Worm (Caenorhabditis elegans) whole organism, L1 larva: ENCODE data around the gene mtss-1.

Source experiments
- C34B4.2 ChIP-seq: sonication (generic microtip); optimal IDR thresholded peaks from 2 replicates; lab custom pipeline; 2017; ENCODE audit warnings: mild to moderate bottlenecking, missing genetic modification characterization, missing compliant biosample characterization
- F16B12.6 ChIP-seq: fragments of 150-350 bp; optimal IDR thresholded peaks from 2 replicates; lab custom pipeline; 2014; ENCODE audit warnings: missing biosample characterization, missing genetic modification characterization
- aha-1 ChIP-seq: fragments of 150-350 bp; optimal IDR thresholded peaks from 2 replicates; lab custom pipeline; 2014; ENCODE audit warnings: missing biosample characterization, missing genetic modification characterization
- alr-1 ChIP-seq: fragments of 200-800 bp; sonication (Bioruptor generic); optimal IDR thresholded peaks from 2 replicates; lab custom pipeline; 2018; ENCODE audit warnings: borderline replicate concordance, mild to moderate bottlenecking, missing genetic modification characterization, missing compliant biosample characterization
- aly-2 ChIP-seq: fragments of 150-350 bp; optimal IDR thresholded peaks from 2 replicates; lab custom pipeline; 2014; ENCODE audit warnings: missing biosample characterization, missing genetic modification characterization
- ceh-8 ChIP-seq: fragments of 200-800 bp; sonication (Bioruptor generic); optimal IDR thresholded peaks from 2 replicates; lab custom pipeline; 2018; ENCODE audit warnings: mild to moderate bottlenecking, missing genetic modification characterization, moderate library complexity, missing compliant biosample characterization
- ceh-82 ChIP-seq, 3 experiments: fragments of 150-350 bp in 1 of 3; sonication (generic microtip) in 2 of 3; optimal IDR thresholded peaks; 2 replicates each; lab custom pipeline; 2014 to 2017; ENCODE audit warnings: missing biosample characterization in 3 of 3, missing genetic modification characterization in 3 of 3
- ceh-88 ChIP-seq: fragments of 200-800 bp; sonication (Bioruptor generic); IDR thresholded peaks from 2 replicates; pipeline ENCODE4 v1.3.6; 2022; ENCODE audit warnings: missing genetic modification characterization, missing compliant biosample characterization
- ceh-90 ChIP-seq: sonication (generic microtip); optimal IDR thresholded peaks from 2 replicates; lab custom pipeline; 2016; ENCODE audit warnings: missing genetic modification characterization, missing compliant biosample characterization
- dsc-1 ChIP-seq: sonication (generic microtip); optimal IDR thresholded peaks from 2 replicates; lab custom pipeline; 2016; ENCODE audit warnings: mild to moderate bottlenecking, missing genetic modification characterization, missing compliant biosample characterization
- efl-3 ChIP-seq: fragments of 200-800 bp; sonication (Bioruptor generic); optimal IDR thresholded peaks from 2 replicates; lab custom pipeline; 2018; ENCODE audit warnings: mild to moderate bottlenecking, missing genetic modification characterization, missing compliant biosample characterization
- elt-2 ChIP-seq: sonication (generic microtip); optimal IDR thresholded peaks from 2 replicates; lab custom pipeline; 2016; ENCODE audit warnings: missing genetic modification characterization, mild to moderate bottlenecking, inconsistent platforms, missing compliant biosample characterization, missing genetic modification reagents
- elt-3 ChIP-seq, 6 experiments: fragments of 150-350 bp in 1 of 6; sonication (generic microtip); optimal IDR thresholded peaks; 2 replicates each; lab custom pipeline; 2017 to 2018; ENCODE audit warnings: missing biosample characterization in 6 of 6, missing genetic modification characterization in 6 of 6, inconsistent platforms in 1 of 6
- ets-5 ChIP-seq: fragments of 200-800 bp; sonication (Bioruptor generic); IDR thresholded peaks from 2 replicates; pipeline ENCODE4 v1.3.6; 2022; ENCODE audit warnings: missing genetic modification characterization, missing compliant biosample characterization
- fkh-10 ChIP-seq: sonication (generic microtip); optimal IDR thresholded peaks from 2 replicates; lab custom pipeline; 2017; ENCODE audit warnings: missing biosample characterization, missing genetic modification reagents, missing genetic modification characterization
- fkh-4 ChIP-seq: sonication (generic microtip); optimal IDR thresholded peaks from 2 replicates; lab custom pipeline; 2016; ENCODE audit warnings: missing compliant biosample characterization, missing genetic modification characterization, borderline replicate concordance
- fkh-8 ChIP-seq: sonication (generic microtip); optimal IDR thresholded peaks from 2 replicates; lab custom pipeline; 2016; ENCODE audit warnings: mild to moderate bottlenecking, missing genetic modification characterization, missing compliant biosample characterization
- grh-1 ChIP-seq: fragments of 200-800 bp; sonication (Bioruptor generic); IDR thresholded peaks from 2 replicates; pipeline ENCODE4 v1.3.6; 2022; ENCODE audit warnings: missing genetic modification reagents, missing genetic modification characterization, missing compliant biosample characterization
- hlh-17 ChIP-seq: fragments of 200-800 bp; sonication (Bioruptor generic); optimal IDR thresholded peaks from 2 replicates; lab custom pipeline; 2018; ENCODE audit warnings: missing genetic modification characterization, mild to moderate bottlenecking, missing compliant biosample characterization, moderate library complexity, borderline replicate concordance
- hpl-2 ChIP-seq: fragments of 150-350 bp; optimal IDR thresholded peaks from 2 replicates; lab custom pipeline; 2014; ENCODE audit warnings: missing biosample characterization, missing genetic modification reagents, missing genetic modification characterization
- irx-1 ChIP-seq: sonication (generic microtip); optimal IDR thresholded peaks from 2 replicates; lab custom pipeline; 2016; ENCODE audit warnings: missing genetic modification characterization, missing compliant biosample characterization
- isw-1 ChIP-seq: fragments of 200-800 bp; sonication (Bioruptor generic); IDR thresholded peaks from 2 replicates; pipeline ENCODE4 v1.3.6; 2022; ENCODE audit warnings: missing genetic modification characterization, missing compliant biosample characterization
- jun-1 ChIP-seq: fragments of 150-350 bp; optimal IDR thresholded peaks from 2 replicates; lab custom pipeline; 2014; ENCODE audit warnings: missing biosample characterization, missing genetic modification reagents, missing genetic modification characterization
- lin-14 ChIP-seq: fragments of 200-800 bp; sonication (Bioruptor generic); optimal IDR thresholded peaks from 2 replicates; lab custom pipeline; 2018; ENCODE audit warnings: mild to moderate bottlenecking, missing genetic modification characterization, moderate library complexity, missing compliant biosample characterization
- lin-35 ChIP-seq, 2 experiments: fragments of 150-350 bp; optimal IDR thresholded peaks; 2 replicates each; lab custom pipeline; 2014; ENCODE audit warnings: missing biosample characterization in 2 of 2, missing genetic modification characterization in 2 of 2, missing genetic modification reagents in 2 of 2
- lin-39 ChIP-seq: fragments of 150-350 bp; optimal IDR thresholded peaks from 2 replicates; lab custom pipeline; 2014; ENCODE audit warnings: missing biosample characterization, missing genetic modification reagents, missing genetic modification characterization
- lsy-2 ChIP-seq, 2 experiments: fragments of 150-350 bp; optimal IDR thresholded peaks; 2 replicates each; lab custom pipeline; 2014; ENCODE audit warnings: missing biosample characterization in 2 of 2, missing genetic modification characterization in 2 of 2
- mab-9 ChIP-seq: fragments of 200-800 bp; sonication (Bioruptor generic); IDR thresholded peaks from 2 replicates; pipeline ENCODE4 v1.3.6; 2022; ENCODE audit warnings: missing genetic modification reagents, missing genetic modification characterization, missing compliant biosample characterization
- mdl-1 ChIP-seq, 2 experiments: fragments of 150-350 bp; optimal IDR thresholded peaks; 2 replicates each; lab custom pipeline; 2014 to 2017; ENCODE audit warnings: missing biosample characterization in 2 of 2, missing genetic modification characterization in 2 of 2, inconsistent platforms in 1 of 2
- mef-2 ChIP-seq: fragments of 150-350 bp; optimal IDR thresholded peaks from 2 replicates; lab custom pipeline; 2014; ENCODE audit warnings: missing biosample characterization, missing genetic modification characterization
- mep-1 ChIP-seq: fragments of 150-350 bp; optimal IDR thresholded peaks from 2 replicates; lab custom pipeline; 2014; ENCODE audit warnings: missing biosample characterization, missing genetic modification characterization
- nhr-11 ChIP-seq: fragments of 150-350 bp; optimal IDR thresholded peaks from 2 replicates; lab custom pipeline; 2014; ENCODE audit warnings: missing biosample characterization, missing genetic modification characterization
- nhr-12 ChIP-seq: sonication (generic microtip); optimal IDR thresholded peaks from 2 replicates; lab custom pipeline; 2017; ENCODE audit warnings: missing biosample characterization, missing genetic modification characterization
- nhr-20 ChIP-seq: sonication (generic microtip); optimal IDR thresholded peaks from 2 replicates; lab custom pipeline; 2016; ENCODE audit warnings: mild to moderate bottlenecking, missing genetic modification characterization, missing compliant biosample characterization
- nhr-47 ChIP-seq: sonication (generic microtip); optimal IDR thresholded peaks from 2 replicates; lab custom pipeline; 2016; ENCODE audit warnings: mild to moderate bottlenecking, missing genetic modification characterization, moderate library complexity, missing compliant biosample characterization
- nhr-71 ChIP-seq: sonication (generic microtip); optimal IDR thresholded peaks from 2 replicates; lab custom pipeline; 2016; ENCODE audit warnings: mild to moderate bottlenecking, missing genetic modification characterization, moderate library complexity, missing compliant biosample characterization
- nhr-76 ChIP-seq: sonication (generic microtip); optimal IDR thresholded peaks from 2 replicates; lab custom pipeline; 2017; ENCODE audit warnings: missing biosample characterization, missing genetic modification characterization
- nhr-77 ChIP-seq: fragments of 150-350 bp; optimal IDR thresholded peaks from 2 replicates; lab custom pipeline; 2014; ENCODE audit warnings: missing biosample characterization, missing genetic modification characterization
- nhr-84 ChIP-seq: sonication (generic microtip); optimal IDR thresholded peaks from 2 replicates; lab custom pipeline; 2017; ENCODE audit warnings: missing biosample characterization, missing genetic modification characterization
- pag-3 ChIP-seq: sonication (generic microtip); optimal IDR thresholded peaks from 2 replicates; lab custom pipeline; 2017; ENCODE audit warnings: missing genetic modification characterization, mild to moderate bottlenecking, missing compliant biosample characterization, antibody characterized with exemption, borderline replicate concordance; ENCODE audit not compliant: insufficient read depth
- pax-3 ChIP-seq: fragments of 200-800 bp; sonication (Bioruptor generic); optimal IDR thresholded peaks from 2 replicates; lab custom pipeline; 2018; ENCODE audit warnings: mild to moderate bottlenecking, missing genetic modification characterization, moderate library complexity, missing compliant biosample characterization
- snpc-4 ChIP-seq: fragments of 150-350 bp; optimal IDR thresholded peaks from 2 replicates; lab custom pipeline; 2014; ENCODE audit warnings: missing biosample characterization, missing genetic modification characterization
- sptf-1 ChIP-seq: fragments of 150-350 bp; optimal IDR thresholded peaks from 2 replicates; lab custom pipeline; 2014; ENCODE audit warnings: missing biosample characterization, missing genetic modification characterization
- sup-37 ChIP-seq: fragments of 200-800 bp; sonication (Bioruptor generic); optimal IDR thresholded peaks from 2 replicates; lab custom pipeline; 2018; ENCODE audit warnings: mild to moderate bottlenecking, missing genetic modification characterization, missing compliant biosample characterization
- tlp-1 ChIP-seq: fragments of 150-350 bp; optimal IDR thresholded peaks from 2 replicates; lab custom pipeline; 2014; ENCODE audit warnings: missing biosample characterization, missing genetic modification characterization
- unc-130 ChIP-seq: fragments of 150-350 bp; optimal IDR thresholded peaks from 2 replicates; lab custom pipeline; 2017; ENCODE audit warnings: missing biosample characterization, missing genetic modification characterization, inconsistent platforms
- unc-98 ChIP-seq: fragments of 200-800 bp; sonication (Bioruptor generic); IDR thresholded peaks from 2 replicates; pipeline ENCODE4 v1.3.6; 2022; ENCODE audit warnings: missing genetic modification characterization, missing compliant biosample characterization
- vab-15 ChIP-seq: sonication (generic microtip); optimal IDR thresholded peaks from 2 replicates; lab custom pipeline; 2017; ENCODE audit warnings: missing genotype, mild to moderate bottlenecking, missing genetic modification characterization, missing compliant biosample characterization
- xbp-1 ChIP-seq: sonication (generic microtip); optimal IDR thresholded peaks from 2 replicates; lab custom pipeline; 2016; ENCODE audit warnings: missing genetic modification characterization, missing compliant biosample characterization
- zag-1 ChIP-seq: fragments of 150-350 bp; optimal IDR thresholded peaks from 2 replicates; lab custom pipeline; 2014; ENCODE audit warnings: missing biosample characterization, missing genetic modification characterization

mtss-1 gene

DNA sequence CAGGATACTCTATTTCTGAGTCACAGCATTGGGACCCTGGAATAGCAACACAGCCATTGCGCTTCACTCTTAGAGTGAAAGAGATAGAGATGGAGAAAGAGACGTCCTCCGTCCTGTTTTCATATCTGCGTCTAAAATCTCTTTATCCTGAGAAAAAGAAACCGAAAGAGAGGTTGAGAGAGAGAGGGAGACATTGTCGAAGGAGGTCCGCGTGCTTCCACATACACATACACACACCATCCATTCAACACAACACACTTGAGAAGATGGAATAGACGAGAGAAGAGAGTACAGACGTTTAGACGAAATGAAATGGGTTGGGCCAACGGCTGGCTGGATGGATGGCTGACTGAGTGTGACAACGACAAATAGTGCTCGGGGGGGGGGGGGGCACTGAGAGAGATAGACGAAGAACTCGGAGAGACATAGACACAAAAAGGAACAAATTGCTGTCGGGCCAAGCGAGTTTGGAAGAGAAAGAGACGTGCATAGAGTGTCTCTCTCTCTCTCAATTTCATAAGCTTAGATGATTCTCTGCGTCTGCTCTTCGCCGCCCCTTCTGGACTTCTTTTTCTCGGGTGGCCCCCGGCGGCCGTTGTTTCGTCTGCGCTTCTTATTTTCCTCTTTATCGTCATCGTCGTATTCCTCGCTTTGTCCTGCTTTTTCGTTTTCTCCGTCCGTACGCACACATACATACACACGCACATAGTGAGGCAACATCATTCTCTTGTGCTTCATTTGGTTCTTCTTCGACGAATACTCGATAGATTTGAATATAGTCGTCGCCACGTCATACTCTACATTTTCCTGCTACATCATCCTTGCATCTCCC lies 32.1 kb downstream of the mtss-1 start, which contains the start of gene F54F2.6 (continued):
- TF ChIP-seq nhr-20 (tag; lab: Kevin White, UChicago) (peak; percentile 90), grh-1 (peak; percentile 55; the same call in 1 of the 2 replicates), isw-1 (GFP tag; lab: Robert Waterston, UW) (peak; percentile 73), nhr-71 (peak; percentile 98), jun-1 (peak; percentile 80), pag-3 (no peak), ceh-82 (tag; optimal IDR thresholded peaks at IDR 0.05; lab: Kevin White, UChicago) (peak; percentile 74 to 86 (median 75)), mep-1 (peak; percentile 95), sup-37 (GFP tag; lab: Kevin White, UChicago) (peak; percentile 86), xbp-1 (tag; lab: Kevin White, UChicago) (peak; percentile 83), snpc-4 (tag; lab: Kevin White, UChicago) (peak; percentile 62), lin-14 (peak; percentile 100), hlh-17 (no peak), nhr-77 (tag; lab: Kevin White, UChicago) (peak; percentile 87), hpl-2 (GFP tag; lab: Kevin White, UChicago) (no peak), mef-2 (peak; percentile 84), zag-1 (tag; lab: Kevin White, UChicago) (peak; percentile 71), mab-9 (peak; percentile 76), alr-1 (no peak), elt-2 (tag; lab: Kevin White, UChicago) (peak; percentile 71), mdl-1 (tag; optimal IDR thresholded peaks at IDR 0.05; lab: Kevin White, UChicago) (peak; percentile 64 to 94), ets-5 (GFP tag; lab: Robert Waterston, UW) (no peak), ceh-88 (peak; percentile 73), vab-15 (tag; lab: Kevin White, UChicago) (peak; percentile 92), aha-1 (peak; percentile 46), lsy-2 (tag; optimal IDR thresholded peaks at IDR 0.05; lab: Kevin White, UChicago) (peak; percentile 84 to 89), fkh-10 (GFP tag; lab: Kevin White, UChicago) (peak; percentile 90), lin-35 (GFP tag; optimal IDR thresholded peaks at IDR 0.05; lab: Kevin White, UChicago) (peak; percentile 61 to 67), aly-2 (tag; lab: Kevin White, UChicago) (peak; percentile 74), C34B4.2 (no peak), ceh-8 (GFP tag; lab: Kevin White, UChicago) (peak; percentile 67), F16B12.6 (tag; lab: Kevin White, UChicago) (peak; percentile 8), nhr-47 (tag; lab: Kevin White, UChicago) (peak; percentile 94), lin-39 (tag; lab: Kevin White, UChicago) (peak; percentile 63), nhr-76 (tag; lab: Kevin White, UChicago) (peak; percentile 32), fkh-8 (tag; lab: Kevin White, UChicago) (peak; percentile 94), tlp-1 (tag; lab: Kevin White, UChicago) (no peak), pax-3 (peak; percentile 86), sptf-1 (tag; lab: Kevin White, UChicago) (no peak), dsc-1 (tag; lab: Kevin White, UChicago) (peak; percentile 89), nhr-12 (no peak), unc-98 (GFP tag; lab: Robert Waterston, UW) (no peak; the same call in 1 of the 2 replicates), nhr-11 (peak; percentile 86), fkh-4 (tag; lab: Kevin White, UChicago) (peak; percentile 79), efl-3 (GFP tag; lab: Kevin White, UChicago) (no peak), irx-1 (peak; percentile 89), elt-3 (tag; optimal IDR thresholded peaks at IDR 0.05; lab: Kevin White, UChicago) (peak in 1 of 6 experiments; percentile 23), ceh-90 (tag; lab: Kevin White, UChicago) (peak; percentile 17), unc-130 (peak; percentile 75), nhr-84 (no peak)
